Worm (Caenorhabditis elegans) whole organism, L2 larva: ENCODE data around the gene C25D7.5.

Experiments
- C34F6.9 ChIP-seq: fragments of 150-350 bp; optimal IDR thresholded peaks from 2 replicates; lab custom pipeline; 2014; ENCODE audit warnings: missing biosample characterization, missing genetic modification characterization
- Y55F3AM.14 ChIP-seq: fragments of 200-800 bp; sonication (Bioruptor generic); optimal IDR thresholded peaks from 2 replicates; lab custom pipeline; 2018; ENCODE audit warnings: mild to moderate bottlenecking, missing genetic modification characterization, missing compliant biosample characterization
- ZK546.5 ChIP-seq: sonication (generic microtip); optimal IDR thresholded peaks from 2 replicates; lab custom pipeline; 2017; ENCODE audit warnings: missing biosample characterization, missing genetic modification characterization
- alr-1 ChIP-seq: fragments of 150-350 bp; optimal IDR thresholded peaks from 2 replicates; lab custom pipeline; 2014; ENCODE audit warnings: missing biosample characterization, missing genetic modification characterization
- aly-2 ChIP-seq: fragments of 150-350 bp; optimal IDR thresholded peaks from 2 replicates; lab custom pipeline; 2014; ENCODE audit warnings: missing biosample characterization, missing genetic modification characterization
- ama-1 ChIP-seq: fragments of 150-350 bp; optimal IDR thresholded peaks from 2 replicates; lab custom pipeline; 2018; ENCODE audit warnings: inconsistent platforms
- blmp-1 ChIP-seq: sonication (generic microtip); optimal IDR thresholded peaks from 2 replicates; lab custom pipeline; 2017; ENCODE audit warnings: missing genetic modification characterization, mild to moderate bottlenecking, missing compliant biosample characterization, antibody characterized with exemption, moderate library complexity; ENCODE audit not compliant: insufficient read depth
- ceh-16 ChIP-seq: fragments of 150-350 bp; optimal IDR thresholded peaks from 2 replicates; lab custom pipeline; 2014; ENCODE audit warnings: missing biosample characterization, missing genetic modification characterization
- dmd-4 ChIP-seq: sonication (generic microtip); optimal IDR thresholded peaks from 2 replicates; lab custom pipeline; 2017; ENCODE audit warnings: missing biosample characterization, missing genetic modification characterization
- elt-1 ChIP-seq: fragments of 150-350 bp; optimal IDR thresholded peaks from 2 replicates; lab custom pipeline; 2014; ENCODE audit warnings: missing biosample characterization, missing genetic modification characterization
- elt-3 ChIP-seq: sonication (generic microtip); optimal IDR thresholded peaks from 2 replicates; lab custom pipeline; 2017; ENCODE audit warnings: missing biosample characterization, missing genetic modification characterization
- fos-1 ChIP-seq: fragments of 150-350 bp; optimal IDR thresholded peaks from 2 replicates; lab custom pipeline; 2014; ENCODE audit warnings: missing biosample characterization, missing genetic modification characterization
- gmeb-1 ChIP-seq: fragments of 150-350 bp; optimal IDR thresholded peaks from 2 replicates; lab custom pipeline; 2014; ENCODE audit warnings: missing biosample characterization, missing genetic modification characterization
- lin-13 ChIP-seq: fragments of 150-350 bp; optimal IDR thresholded peaks from 2 replicates; lab custom pipeline; 2014; ENCODE audit warnings: missing biosample characterization, missing genetic modification reagents, missing genetic modification characterization
- lin-39 ChIP-seq: fragments of 150-350 bp; optimal IDR thresholded peaks from 2 replicates; lab custom pipeline; 2014; ENCODE audit warnings: missing biosample characterization, missing genetic modification reagents, missing genetic modification characterization
- lsy-2 ChIP-seq, 2 experiments: fragments of 150-350 bp in 1 of 2; sonication (generic microtip) in 1 of 2; optimal IDR thresholded peaks; 2 replicates each; lab custom pipeline; 2014 to 2017; ENCODE audit warnings: missing biosample characterization in 2 of 2, missing genetic modification characterization in 2 of 2
- mab-5 ChIP-seq: fragments of 150-350 bp; optimal IDR thresholded peaks from 2 replicates; lab custom pipeline; 2014; ENCODE audit warnings: missing biosample characterization, missing genetic modification characterization
- mdl-1 ChIP-seq, 2 experiments: fragments of 150-350 bp in 1 of 2; sonication (generic microtip) in 1 of 2; optimal IDR thresholded peaks; 2 replicates each; lab custom pipeline; 2017; ENCODE audit warnings: missing biosample characterization in 2 of 2, missing genetic modification characterization in 2 of 2
- nhr-10 ChIP-seq: sonication (generic microtip); optimal IDR thresholded peaks from 2 replicates; lab custom pipeline; 2017; ENCODE audit warnings: missing biosample characterization, missing genetic modification characterization
- nhr-11 ChIP-seq: fragments of 150-350 bp; optimal IDR thresholded peaks from 2 replicates; lab custom pipeline; 2014; ENCODE audit warnings: missing biosample characterization, missing genetic modification characterization
- nhr-12 ChIP-seq: fragments of 150-350 bp; optimal IDR thresholded peaks from 2 replicates; lab custom pipeline; 2014; ENCODE audit warnings: missing biosample characterization, missing genetic modification characterization
- nhr-129 ChIP-seq: fragments of 150-350 bp; optimal IDR thresholded peaks from 2 replicates; lab custom pipeline; 2014; ENCODE audit warnings: missing biosample characterization, missing genetic modification characterization
- nhr-21 ChIP-seq: fragments of 150-350 bp; optimal IDR thresholded peaks from 2 replicates; lab custom pipeline; 2014; ENCODE audit warnings: missing biosample characterization, missing genetic modification characterization
- nhr-23 ChIP-seq: fragments of 150-350 bp; optimal IDR thresholded peaks from 2 replicates; lab custom pipeline; 2014; ENCODE audit warnings: missing biosample characterization, missing genetic modification reagents, missing genetic modification characterization
- nhr-25 ChIP-seq: fragments of 150-350 bp; sonication (generic microtip); optimal IDR thresholded peaks from 3 replicates; lab custom pipeline; 2014; ENCODE audit warnings: missing biosample characterization, missing genetic modification characterization
- nhr-6 ChIP-seq: fragments of 150-350 bp; optimal IDR thresholded peaks from 2 replicates; lab custom pipeline; 2014; ENCODE audit warnings: missing biosample characterization, missing genetic modification characterization
- nhr-77 ChIP-seq: fragments of 150-350 bp; optimal IDR thresholded peaks from 2 replicates; lab custom pipeline; 2014; ENCODE audit warnings: missing biosample characterization, missing genetic modification characterization
- skn-1 ChIP-seq: sonication (generic microtip); optimal IDR thresholded peaks from 2 replicates; lab custom pipeline; 2017; ENCODE audit warnings: missing biosample characterization, missing genetic modification characterization
- sma-9 ChIP-seq, 2 experiments: fragments of 150-350 bp in 1 of 2; sonication (generic microtip) in 1 of 2; optimal IDR thresholded peaks; 2 replicates each; lab custom pipeline; 2014 to 2016; ENCODE audit warnings: missing genetic modification characterization in 2 of 2, mild to moderate bottlenecking in 1 of 2, missing biosample characterization in 1 of 2, missing compliant biosample characterization in 1 of 2, missing genetic modification reagents in 1 of 2, moderate library complexity in 1 of 2
- snpc-4 ChIP-seq: fragments of 150-350 bp; optimal IDR thresholded peaks from 2 replicates; lab custom pipeline; 2014; ENCODE audit warnings: missing biosample characterization, missing genetic modification characterization
- unc-39 ChIP-seq: fragments of 150-350 bp; optimal IDR thresholded peaks from 2 replicates; lab custom pipeline; 2014; ENCODE audit warnings: missing biosample characterization, missing genetic modification characterization
- unc-55 ChIP-seq: fragments of 150-350 bp; sonication (generic microtip); optimal IDR thresholded peaks from 3 replicates; lab custom pipeline; 2014; ENCODE audit warnings: missing biosample characterization, missing genetic modification reagents, missing genetic modification characterization
- unc-62 ChIP-seq: fragments of 150-350 bp; optimal IDR thresholded peaks from 2 replicates; lab custom pipeline; 2014; ENCODE audit warnings: missing biosample characterization, missing genetic modification reagents, missing genetic modification characterization
- zag-1 ChIP-seq: fragments of 150-350 bp; optimal IDR thresholded peaks from 2 replicates; lab custom pipeline; 2014; ENCODE audit warnings: missing biosample characterization, missing genetic modification characterization
- ztf-11 ChIP-seq: sonication (generic microtip); optimal IDR thresholded peaks from 2 replicates; lab custom pipeline; 2017; ENCODE audit warnings: missing biosample characterization, missing genetic modification characterization
- ztf-4 ChIP-seq: fragments of 150-350 bp; optimal IDR thresholded peaks from 2 replicates; lab custom pipeline; 2014; ENCODE audit warnings: missing biosample characterization, missing genetic modification characterization

C25D7.5 gene

ce11 chrV:15087207-15087706, 34.8 kb downstream of the C25D7.5 start, which contains the start of the genes C01G10.15 and C01G10.6:
C01G10.15 (minus strand) TSS chrV:15087307.
C01G10.6 (plus strand) TSS chrV:15087656.
- TF ChIP-seq sma-9 (GFP tag; optimal IDR thresholded peaks at IDR 0.05; lab: Kevin White, UChicago): peak; percentile 0
- no peak for TF ChIP-seq sma-9 (tag; optimal IDR thresholded peaks at IDR 0.05; lab: Kevin White, UChicago)
- no peak for TF ChIP-seq nhr-12 (tag; lab: Kevin White, UChicago)

- TF ChIP-seq nhr-10 (tag; lab: Kevin White, UChicago) (no peak), unc-62 (GFP tag; lab: Kevin White, UChicago) (no peak), ztf-4 (no peak), elt-1 (tag; lab: Kevin White, UChicago) (no peak), skn-1 (tag; lab: Kevin White, UChicago) (no peak)
Observed at ce11 chrV:15088613-15089012, 36.2 kb downstream of the C25D7.5 start, which contains the start of gene C01G10.18. C01G10.18 (minus strand) TSS chrV:15088713.

- TF ChIP-seq aly-2 (tag; lab: Kevin White, UChicago) (no peak), lin-13 (GFP tag; lab: Kevin White, UChicago) (no peak), lin-39 (no peak), elt-1 (tag; lab: Kevin White, UChicago) (no peak), nhr-25 (tag; lab: Kevin White, UChicago) (no peak), C34F6.9 (no peak), snpc-4 (tag; lab: Kevin White, UChicago) (no peak), ama-1 (lab: Kevin White, UChicago) (no peak), fos-1 (tag; lab: Kevin White, UChicago) (no peak), gmeb-1 (tag; lab: Kevin White, UChicago) (no peak), lsy-2 (tag; optimal IDR thresholded peaks at IDR 0.05; lab: Kevin White, UChicago) (no peak), nhr-77 (tag; lab: Kevin White, UChicago) (no peak), mab-5 (tag; lab: Kevin White, UChicago) (no peak), nhr-10 (tag; lab: Kevin White, UChicago) (no peak), unc-55 (GFP tag; lab: Kevin White, UChicago) (no peak), ZK546.5 (no peak)
Observed at ce11 chrV:15089438-15089837, 37.0 kb downstream of the C25D7.5 start, which contains the start of the genes C01G10.5 and C01G10.4. C01G10.5 (minus strand) TSS chrV:15089538. C01G10.4 (plus strand) TSS chrV:15089740.

- no peak for TF ChIP-seq Y55F3AM.14 (GFP tag; lab: Kevin White, UChicago)
- no peak for TF ChIP-seq ceh-16 (tag; lab: Kevin White, UChicago)
- TF ChIP-seq skn-1 (tag; lab: Kevin White, UChicago): no peak
- no peak for TF ChIP-seq unc-39 (tag; lab: Kevin White, UChicago)
- TF ChIP-seq ama-1 (lab: Kevin White, UChicago): no peak
Observed at ce11 chrV:15090457-15090856, 38.0 kb downstream of the C25D7.5 start, which contains the start of gene C01G10.17. C01G10.17 (plus strand) TSS chrV:15090757.

- TF ChIP-seq nhr-129 (no peak), zag-1 (tag; lab: Kevin White, UChicago) (no peak), mab-5 (tag; lab: Kevin White, UChicago) (no peak)
Observed at ce11 chrV:15092666-15093065, 40.2 kb downstream of the C25D7.5 start, which contains the start of gene txt-12. txt-12 (plus strand) TSS chrV:15092966.

ce11 chrV:15094749-15095148, 42.3 kb downstream of the C25D7.5 start, which contains the start of gene srx-78:
srx-78 (plus strand) TSS chrV:15095049.
- TF ChIP-seq alr-1 (tag; lab: Kevin White, UChicago) (no peak), ztf-11 (tag; lab: Kevin White, UChicago) (no peak), mab-5 (tag; lab: Kevin White, UChicago) (no peak), ztf-4 (no peak), unc-62 (GFP tag; lab: Kevin White, UChicago) (no peak), nhr-23 (no peak), mdl-1 (tag; optimal IDR thresholded peaks at IDR 0.05; lab: Kevin White, UChicago) (no peak), nhr-12 (tag; lab: Kevin White, UChicago) (no peak), elt-3 (no peak), blmp-1 (tag; lab: Kevin White, UChicago) (no peak), nhr-6 (tag; lab: Kevin White, UChicago) (no peak), dmd-4 (no peak), aly-2 (tag; lab: Kevin White, UChicago) (no peak), nhr-11 (tag; lab: Kevin White, UChicago) (no peak), nhr-21 (tag; lab: Kevin White, UChicago) (no peak), nhr-129 (no peak), nhr-10 (tag; lab: Kevin White, UChicago) (no peak)
